Fruit fly (Drosophila melanogaster): Measurements from ENCODE around the gene CG44037.

dm6 chr3R:12253887-12254286, 4.7 kb upstream of the CG44037 start, which contains the start of gene CG3942:
- TF ChIP-seq N (GFP tag; optimal IDR thresholded peaks at IDR 0.05) = no peak
- TF ChIP-seq h (GFP tag; optimal IDR thresholded peaks at IDR 0.05) = no peak
- TF ChIP-seq Rel (GFP tag; optimal IDR thresholded peaks at IDR 0.05) = no peak
- TF ChIP-seq Rel (tag; optimal IDR thresholded peaks at IDR 0.05) = no peak
- TF ChIP-seq OdsH (GFP tag; optimal IDR thresholded peaks at IDR 0.05) = no peak
- TF ChIP-seq br (GFP tag; optimal IDR thresholded peaks at IDR 0.05) = no peak
- no peak for TF ChIP-seq CG32264 (GFP tag; optimal IDR thresholded peaks at IDR 0.05)
- no peak for TF ChIP-seq woc (GFP tag; optimal IDR thresholded peaks at IDR 0.05)
- no peak for TF ChIP-seq pan (optimal IDR thresholded peaks at IDR 0.05)
- no peak for TF ChIP-seq psq (GFP tag; optimal IDR thresholded peaks at IDR 0.05)
- no peak for TF ChIP-seq sage (GFP tag; optimal IDR thresholded peaks at IDR 0.05)
- TF ChIP-seq brk (GFP tag; optimal IDR thresholded peaks at IDR 0.05) = no peak
